Fruit fly (Drosophila melanogaster) whole organism, embryonic: ENCODE data around the gene CG31089.

Source experiments
- Asciz ChIP-seq: fragments of 200-800 bp; sonication (Bioruptor generic); optimal IDR thresholded peaks from 2 replicates; lab custom pipeline; 2017; ENCODE audit warnings: missing biosample characterization, mild to moderate bottlenecking, missing genetic modification characterization, missing genetic modification reagents
- CG10147 ChIP-seq: fragments of 200-800 bp; sonication (Bioruptor generic); optimal IDR thresholded peaks from 2 replicates; lab custom pipeline; 2019; ENCODE audit warnings: missing biosample characterization, mild to moderate bottlenecking, missing genetic modification characterization, moderate library complexity
- CG10979 ChIP-seq: fragments of 200-800 bp; sonication (Bioruptor generic); optimal IDR thresholded peaks from 2 replicates; lab custom pipeline; 2018; ENCODE audit warnings: missing biosample characterization, mild to moderate bottlenecking, missing genetic modification characterization, moderate library complexity
- CG11456 ChIP-seq: fragments of 200-800 bp; sonication (Bioruptor generic); IDR thresholded peaks from 3 replicates; pipeline ENCODE4 v1.3.6; 2022; ENCODE audit warnings: missing biosample characterization, missing genetic modification characterization
- CG11504 ChIP-seq: fragments of 200-800 bp; sonication (Bioruptor generic); optimal IDR thresholded peaks from 3 replicates; lab custom pipeline; 2019; ENCODE audit warnings: missing biosample characterization, mild to moderate bottlenecking, missing genetic modification characterization, moderate library complexity
- CG12155 ChIP-seq: fragments of 200-800 bp; sonication (Bioruptor generic); optimal IDR thresholded peaks from 3 replicates; lab custom pipeline; 2016; ENCODE audit warnings: missing biosample characterization, missing genetic modification characterization
- CG12391 ChIP-seq: fragments of 200-800 bp; sonication (Bioruptor generic); optimal IDR thresholded peaks from 3 replicates; lab custom pipeline; 2018; ENCODE audit warnings: missing biosample characterization, mild to moderate bottlenecking, missing genetic modification characterization, moderate library complexity
- CG13296 ChIP-seq: fragments of 200-800 bp; sonication (Bioruptor generic); optimal IDR thresholded peaks from 3 replicates; lab custom pipeline; 2018; ENCODE audit warnings: missing biosample characterization, mild to moderate bottlenecking, missing genetic modification characterization
- CG14014 ChIP-seq: fragments of 200-800 bp; sonication (Bioruptor generic); IDR thresholded peaks from 2 replicates; pipeline ENCODE4 v1.3.6; 2022; ENCODE audit warnings: missing biosample characterization, missing genetic modification characterization
- CG15479 ChIP-seq: fragments of 200-800 bp; sonication (Bioruptor generic); optimal IDR thresholded peaks from 3 replicates; lab custom pipeline; 2019; ENCODE audit warnings: missing biosample characterization, mild to moderate bottlenecking, missing genetic modification characterization, moderate library complexity
- CG15696 ChIP-seq: fragments of 200-800 bp; sonication (Bioruptor generic); optimal IDR thresholded peaks from 2 replicates; lab custom pipeline; 2019; ENCODE audit warnings: missing biosample characterization, mild to moderate bottlenecking, missing genetic modification characterization, moderate library complexity
- CG17385 ChIP-seq: fragments of 200-800 bp; sonication (Bioruptor generic); optimal IDR thresholded peaks from 3 replicates; lab custom pipeline; 2018; ENCODE audit warnings: missing biosample characterization, mild to moderate bottlenecking, missing genetic modification characterization
- CG17802 ChIP-seq: fragments of 200-800 bp; sonication (Bioruptor generic); optimal IDR thresholded peaks from 2 replicates; lab custom pipeline; 2018; ENCODE audit warnings: missing biosample characterization, mild to moderate bottlenecking, missing genetic modification characterization, moderate library complexity
- CG1792 ChIP-seq: fragments of 200-800 bp; sonication (Bioruptor generic); optimal IDR thresholded peaks from 2 replicates; lab custom pipeline; 2016; ENCODE audit warnings: missing biosample characterization, missing genetic modification characterization
- CG18764 ChIP-seq: fragments of 200-800 bp; sonication (Bioruptor generic); optimal IDR thresholded peaks from 3 replicates; lab custom pipeline; 2016; ENCODE audit warnings: missing biosample characterization, missing genetic modification characterization
- CG2678 ChIP-seq: fragments of 200-800 bp; sonication (Bioruptor generic); optimal IDR thresholded peaks from 3 replicates; lab custom pipeline; 2019; ENCODE audit warnings: missing biosample characterization, mild to moderate bottlenecking, missing genetic modification characterization, moderate library complexity
- CG3407 ChIP-seq: fragments of 200-800 bp; sonication (Bioruptor generic); optimal IDR thresholded peaks from 2 replicates; lab custom pipeline; 2018; ENCODE audit warnings: missing biosample characterization, mild to moderate bottlenecking, missing genetic modification characterization
- CG4328 ChIP-seq: fragments of 200-800 bp; sonication (Bioruptor generic); optimal IDR thresholded peaks from 3 replicates; lab custom pipeline; 2017; ENCODE audit warnings: missing biosample characterization, missing genetic modification reagents, missing genetic modification characterization
- CG4360 ChIP-seq: fragments of 200-800 bp; sonication (Bioruptor generic); IDR thresholded peaks from 2 replicates; pipeline ENCODE4 v1.3.6; 2022; ENCODE audit warnings: missing biosample characterization, missing genetic modification characterization
- CG6254 ChIP-seq: fragments of 200-800 bp; sonication (Bioruptor generic); optimal IDR thresholded peaks from 3 replicates; lab custom pipeline; 2017; ENCODE audit warnings: mild to moderate bottlenecking, missing biosample characterization, missing genetic modification reagents, missing genetic modification characterization
- CG9609 ChIP-seq: fragments of 200-800 bp; sonication (Bioruptor generic); optimal IDR thresholded peaks from 3 replicates; lab custom pipeline; 2016; ENCODE audit warnings: missing biosample characterization, missing genetic modification characterization
- CHES-1-like ChIP-seq: fragments of 200-800 bp; sonication (Bioruptor generic); optimal IDR thresholded peaks from 2 replicates; lab custom pipeline; 2016; ENCODE audit warnings: missing biosample characterization, missing genetic modification characterization
- CoRest ChIP-seq: fragments of 200-800 bp; sonication (Bioruptor generic); optimal IDR thresholded peaks from 3 replicates; lab custom pipeline; 2018; ENCODE audit warnings: missing biosample characterization, mild to moderate bottlenecking, missing genetic modification characterization, moderate library complexity
- Dip3 ChIP-seq: fragments of 200-800 bp; sonication (Bioruptor generic); optimal IDR thresholded peaks from 3 replicates; lab custom pipeline; 2016; ENCODE audit warnings: missing biosample characterization, missing genetic modification characterization
- Fer1 ChIP-seq: fragments of 200-800 bp; sonication (Bioruptor generic); optimal IDR thresholded peaks from 2 replicates; lab custom pipeline; 2017; ENCODE audit warnings: missing biosample characterization, mild to moderate bottlenecking, missing genetic modification characterization
- HLH54F ChIP-seq: fragments of 200-800 bp; sonication (Bioruptor generic); optimal IDR thresholded peaks from 3 replicates; lab custom pipeline; 2016; ENCODE audit warnings: missing biosample characterization, missing genetic modification characterization
- Hmr ChIP-seq: fragments of 200-800 bp; sonication (Bioruptor generic); optimal IDR thresholded peaks from 3 replicates; lab custom pipeline; 2017; ENCODE audit warnings: mild to moderate bottlenecking, missing biosample characterization, missing genetic modification reagents, missing genetic modification characterization
- Lhr ChIP-seq: fragments of 200-800 bp; sonication (Bioruptor generic); optimal IDR thresholded peaks from 3 replicates; lab custom pipeline; 2017; ENCODE audit warnings: mild to moderate bottlenecking, missing biosample characterization, missing genetic modification reagents, missing genetic modification characterization
- Lim3 ChIP-seq: fragments of 200-800 bp; sonication (Bioruptor generic); IDR thresholded peaks from 2 replicates; pipeline ENCODE4 v1.3.6; 2022; ENCODE audit warnings: missing biosample characterization, missing genetic modification characterization
- MTF-1 ChIP-seq: fragments of 200-800 bp; sonication (Bioruptor generic); optimal IDR thresholded peaks from 2 replicates; lab custom pipeline; 2018; ENCODE audit warnings: missing biosample characterization, mild to moderate bottlenecking, missing genetic modification characterization, borderline replicate concordance
- Rx ChIP-seq: fragments of 200-800 bp; sonication (Bioruptor generic); IDR thresholded peaks from 2 replicates; pipeline ENCODE4 v1.3.6; 2022; ENCODE audit warnings: missing biosample characterization, missing genetic modification characterization
- Sin3A ChIP-seq: fragments of >200 bp; optimal IDR thresholded peaks from 2 replicates; lab custom pipeline; 2018
- Sox100B ChIP-seq: fragments of 200-800 bp; sonication (Bioruptor generic); optimal IDR thresholded peaks from 3 replicates; lab custom pipeline; 2018; ENCODE audit warnings: missing biosample characterization, mild to moderate bottlenecking, missing genetic modification characterization
- Stat92E ChIP-seq, 3 experiments: fragments of >200 bp in 2 of 3; fragments of 200-800 bp in 1 of 3; sonication (Bioruptor generic) in 1 of 3; optimal IDR thresholded peaks; 2 replicates each; lab custom pipeline; 2017 to 2019; ENCODE audit warnings: missing biosample characterization in 3 of 3, missing genetic modification characterization in 3 of 3, mild to moderate bottlenecking in 1 of 3, moderate library complexity in 1 of 3
- al ChIP-seq: fragments of 200-800 bp; sonication (Bioruptor generic); IDR thresholded peaks from 2 replicates; pipeline ENCODE4 v1.3.6; 2022; ENCODE audit warnings: missing biosample characterization, missing genetic modification characterization
- ash1 ChIP-seq: fragments of 200-800 bp; sonication (Bioruptor generic); optimal IDR thresholded peaks from 2 replicates; lab custom pipeline; 2018; ENCODE audit warnings: missing biosample characterization, mild to moderate bottlenecking, missing genetic modification characterization
- bowl ChIP-seq: fragments of 200-800 bp; sonication (Bioruptor generic); IDR thresholded peaks from 2 replicates; pipeline ENCODE4 v1.3.6; 2022; ENCODE audit warnings: missing biosample characterization, missing genetic modification characterization
- chinmo ChIP-seq: fragments of 200-800 bp; sonication (Bioruptor generic); IDR thresholded peaks from 4 replicates; pipeline ENCODE4 v1.3.6; 2022; ENCODE audit warnings: missing biosample characterization, missing genetic modification characterization; ENCODE audit not compliant: partially characterized antibody
- crp ChIP-seq, 2 experiments: fragments of 200-800 bp; sonication (Bioruptor generic); optimal IDR thresholded peaks; 2 replicates in 1 of 2; 3 replicates in 1 of 2; lab custom pipeline; 2017; ENCODE audit warnings: missing biosample characterization in 2 of 2, missing genetic modification characterization in 2 of 2, mild to moderate bottlenecking in 1 of 2, moderate library complexity in 1 of 2
- dmrt11E ChIP-seq: fragments of 200-800 bp; sonication (Bioruptor generic); optimal IDR thresholded peaks from 3 replicates; lab custom pipeline; 2018; ENCODE audit warnings: missing biosample characterization, mild to moderate bottlenecking, missing genetic modification characterization, moderate library complexity
- fu2 ChIP-seq: fragments of 200-800 bp; sonication (Bioruptor generic); optimal IDR thresholded peaks from 2 replicates; lab custom pipeline; 2016; ENCODE audit warnings: missing biosample characterization, missing genetic modification characterization
- gcm ChIP-seq: fragments of 200-800 bp; sonication (Bioruptor generic); optimal IDR thresholded peaks from 2 replicates; lab custom pipeline; 2019; ENCODE audit warnings: missing biosample characterization, mild to moderate bottlenecking, missing genetic modification characterization, moderate library complexity
- gsb ChIP-seq: fragments of 200-800 bp; sonication (Bioruptor generic); IDR thresholded peaks from 2 replicates; pipeline ENCODE4 v1.3.6; 2022; ENCODE audit warnings: missing biosample characterization, missing genetic modification characterization
- odd ChIP-seq: fragments of 200-800 bp; sonication (Bioruptor generic); optimal IDR thresholded peaks from 2 replicates; lab custom pipeline; 2017; ENCODE audit warnings: missing biosample characterization, mild to moderate bottlenecking, missing genetic modification characterization
- pfk ChIP-seq: fragments of 200-800 bp; sonication (Bioruptor generic); optimal IDR thresholded peaks from 2 replicates; lab custom pipeline; 2018; ENCODE audit warnings: missing biosample characterization, mild to moderate bottlenecking, missing genetic modification characterization, moderate library complexity
- pho ChIP-seq: fragments of 200-800 bp; sonication (Bioruptor generic); optimal IDR thresholded peaks from 2 replicates; lab custom pipeline; 2016; ENCODE audit warnings: missing biosample characterization, missing genetic modification characterization
- run ChIP-seq: fragments of 200-800 bp; sonication (Bioruptor generic); optimal IDR thresholded peaks from 3 replicates; lab custom pipeline; 2018; ENCODE audit warnings: missing biosample characterization, mild to moderate bottlenecking, missing genetic modification characterization
- ssp ChIP-seq: fragments of 200-800 bp; sonication (Bioruptor generic); IDR thresholded peaks from 2 replicates; pipeline ENCODE4 v1.3.6; 2022; ENCODE audit warnings: missing biosample characterization, missing genetic modification characterization
- unpg ChIP-seq: fragments of 200-800 bp; sonication (Bioruptor generic); optimal IDR thresholded peaks from 3 replicates; lab custom pipeline; 2018; ENCODE audit warnings: missing biosample characterization, mild to moderate bottlenecking, missing genetic modification characterization, moderate library complexity
- yki ChIP-seq: fragments of >200 bp; optimal IDR thresholded peaks from 3 replicates; lab custom pipeline; 2018

CG31089 gene

dm6 chr3R:25879324-25879766 is 23.1 kb upstream of the CG31089 start (continued):
- 0 out of 2 replicates have a peak, but pooled peaks have one; percentile 43 for TF ChIP-seq bowl
- TF ChIP-seq CG12391 (tag; lab: Kevin White, UChicago): peak; percentile 86
- TF ChIP-seq odd: peak; percentile 37
- peak; percentile 50 for TF ChIP-seq CG12155
- TF ChIP-seq chinmo: no peak
- TF ChIP-seq Lim3 (GFP tag; lab: Robert Waterston, UW): no peak
- TF ChIP-seq Sin3A (lab: Kevin White, UChicago): no peak
- TF ChIP-seq ash1: no peak
- TF ChIP-seq CG1792 (GFP tag; lab: Kevin White, UChicago): peak; percentile 72
- peak; percentile 34 for TF ChIP-seq CHES-1-like (GFP tag; lab: Kevin White, UChicago)
- TF ChIP-seq CoRest (tag; lab: Kevin White, UChicago): peak; percentile 87
- TF ChIP-seq gcm (GFP tag; lab: Kevin White, UChicago): peak; percentile 62
- TF ChIP-seq CG6254 (GFP tag; lab: Kevin White, UChicago): peak; percentile 63
- no peak for TF ChIP-seq run
- peak; percentile 90 for TF ChIP-seq CG2678 (tag; lab: Kevin White, UChicago)
- TF ChIP-seq HLH54F (GFP tag; lab: Kevin White, UChicago): peak; percentile 62
- peak; percentile 75 for TF ChIP-seq CG17385 (GFP tag; lab: Kevin White, UChicago)
- TF ChIP-seq Lhr (GFP tag; lab: Kevin White, UChicago): peak; percentile 40
- peak; percentile 64 for TF ChIP-seq Dip3
- TF ChIP-seq CG3407 (GFP tag; lab: Kevin White, UChicago): peak; percentile 37
- TF ChIP-seq CG15696: peak; percentile 25
- peak; percentile 69 for TF ChIP-seq ssp (GFP tag; lab: Robert Waterston, UW)
- TF ChIP-seq Asciz (GFP tag; lab: Kevin White, UChicago): peak; percentile 74
- TF ChIP-seq unpg (GFP tag; lab: Kevin White, UChicago): peak; percentile 74
- peak; percentile 70; the same call in 1 of the 2 replicates for TF ChIP-seq al (GFP tag; lab: Robert Waterston, UW)
- TF ChIP-seq CG11504: peak; percentile 85
- TF ChIP-seq CG10147 (GFP tag; lab: Kevin White, UChicago): peak; percentile 41
- TF ChIP-seq CG10979 (tag; lab: Kevin White, UChicago): peak; percentile 88
- peak; percentile 58; the same call in 1 of the 2 replicates for TF ChIP-seq gsb (GFP tag; lab: Robert Waterston, UW)
- TF ChIP-seq yki (lab: Kevin White, UChicago): no peak
- peak; percentile 62 for TF ChIP-seq CG13296 (GFP tag; lab: Kevin White, UChicago)
- no peak for TF ChIP-seq CG17802 (tag; lab: Kevin White, UChicago)
- TF ChIP-seq Stat92E (GFP tag; optimal IDR thresholded peaks at IDR 0.05; lab: Kevin White, UChicago): no peak
- peak; percentile 81 for TF ChIP-seq Sox100B
- TF ChIP-seq CG14014: peak; percentile 76
- TF ChIP-seq pho (GFP tag; lab: Kevin White, UChicago): peak; percentile 74
- TF ChIP-seq Rx (GFP tag; lab: Robert Waterston, UW): no peak
- no peak for TF ChIP-seq crp (GFP tag; optimal IDR thresholded peaks at IDR 0.05; lab: Kevin White, UChicago)
- peak; percentile 35 for TF ChIP-seq Hmr (GFP tag; lab: Kevin White, UChicago)
- TF ChIP-seq MTF-1 (GFP tag; lab: Kevin White, UChicago): peak; percentile 53
- no peak; the same call in 1 of the 2 replicates for TF ChIP-seq CG4360 (GFP tag; lab: Robert Waterston, UW)
- no peak for TF ChIP-seq CG11456 (GFP tag; lab: Robert Waterston, UW)
- TF ChIP-seq pfk: no peak
- peak; percentile 53 for TF ChIP-seq CG18764
- TF ChIP-seq fu2 (GFP tag; lab: Kevin White, UChicago): peak; percentile 48
- peak; percentile 65 for TF ChIP-seq CG4328 (GFP tag; lab: Kevin White, UChicago)
- TF ChIP-seq dmrt11E (tag; lab: Kevin White, UChicago): peak; percentile 80
- peak; percentile 60 for TF ChIP-seq CG9609 (GFP tag; lab: Kevin White, UChicago)
- no peak for TF ChIP-seq CG15479 (GFP tag; lab: Kevin White, UChicago)
- peak; percentile 36 for TF ChIP-seq Fer1 (GFP tag; lab: Kevin White, UChicago)
